Worm (Caenorhabditis elegans) whole organism, L4 larva: Measurements from ENCODE around the gene vha-18.

Experiments used
- F10B5.3 ChIP-seq: sonication (generic microtip); optimal IDR thresholded peaks from 2 replicates; lab custom pipeline; 2016; ENCODE audit warnings: mild to moderate bottlenecking, missing genetic modification characterization, missing compliant biosample characterization
- F49E8.2 ChIP-seq: sonication (generic microtip); optimal IDR thresholded peaks from 2 replicates; lab custom pipeline; 2016; ENCODE audit warnings: missing compliant biosample characterization, mild to moderate bottlenecking, missing genetic modification characterization, borderline replicate concordance
- R02D3.7 ChIP-seq: fragments of 150-350 bp; sonication (generic microtip); optimal IDR thresholded peaks from 3 replicates; lab custom pipeline; 2014; ENCODE audit warnings: missing biosample characterization, missing genetic modification characterization
- Y105C5A.15 ChIP-seq: fragments of 200-800 bp; sonication (Bioruptor generic); IDR thresholded peaks from 2 replicates; pipeline ENCODE4 v1.3.6; 2022; ENCODE audit warnings: missing genetic modification characterization, missing compliant biosample characterization
- Y5F2A.4 ChIP-seq: fragments of 200-800 bp; sonication (Bioruptor generic); optimal IDR thresholded peaks from 2 replicates; lab custom pipeline; 2018; ENCODE audit warnings: mild to moderate bottlenecking, missing genetic modification characterization, missing compliant biosample characterization
- Y75B8A.6 ChIP-seq: fragments of 200-800 bp; sonication (Bioruptor generic); IDR thresholded peaks from 2 replicates; pipeline ENCODE4 v1.3.6; 2022; ENCODE audit warnings: missing genetic modification reagents, missing genetic modification characterization, missing compliant biosample characterization
- ama-1 ChIP-seq: fragments of 150-350 bp; optimal IDR thresholded peaks from 2 replicates; lab custom pipeline; 2014; ENCODE audit warnings: inconsistent platforms, mixed read lengths
- ceh-20 ChIP-seq: fragments of 200-800 bp; sonication (Bioruptor generic); IDR thresholded peaks from 2 replicates; pipeline ENCODE4 v1.3.6; 2022; ENCODE audit warnings: missing genetic modification reagents, missing genetic modification characterization, missing compliant biosample characterization
- ceh-28 ChIP-seq: fragments of 150-350 bp; optimal IDR thresholded peaks from 2 replicates; lab custom pipeline; 2014; ENCODE audit warnings: missing biosample characterization, missing genetic modification reagents, missing genetic modification characterization
- ceh-44 ChIP-seq: fragments of 200-800 bp; sonication (Bioruptor generic); IDR thresholded peaks from 2 replicates; pipeline ENCODE4 v1.3.6; 2022; ENCODE audit warnings: missing genetic modification reagents, missing genetic modification characterization, missing compliant biosample characterization
- ceh-62 ChIP-seq: sonication (generic microtip); optimal IDR thresholded peaks from 2 replicates; lab custom pipeline; 2017; ENCODE audit warnings: missing biosample characterization, missing genetic modification characterization
- cey-2 ChIP-seq: sonication (generic microtip); optimal IDR thresholded peaks from 3 replicates; lab custom pipeline; 2017; ENCODE audit warnings: missing genetic modification characterization, mild to moderate bottlenecking, missing compliant biosample characterization, antibody characterized with exemption, borderline replicate concordance; ENCODE audit not compliant: insufficient read depth
- dmd-6 ChIP-seq: fragments of 200-800 bp; sonication (Bioruptor generic); IDR thresholded peaks from 2 replicates; pipeline ENCODE4 v1.3.6; 2022; ENCODE audit warnings: missing genetic modification reagents, missing genetic modification characterization, missing compliant biosample characterization
- dpl-1 ChIP-seq: fragments of 150-350 bp; optimal IDR thresholded peaks from 2 replicates; lab custom pipeline; 2014; ENCODE audit warnings: missing biosample characterization, missing genetic modification reagents, missing genetic modification characterization
- egl-43 ChIP-seq: fragments of 200-800 bp; sonication (Bioruptor generic); IDR thresholded peaks from 2 replicates; pipeline ENCODE4 v1.3.6; 2022; ENCODE audit warnings: missing genetic modification reagents, missing genetic modification characterization, missing compliant biosample characterization
- fkh-10 ChIP-seq: fragments of 150-350 bp; optimal IDR thresholded peaks from 2 replicates; lab custom pipeline; 2014; ENCODE audit warnings: missing biosample characterization, missing genetic modification reagents, missing genetic modification characterization
- fos-1 ChIP-seq: fragments of 150-350 bp; optimal IDR thresholded peaks from 2 replicates; lab custom pipeline; 2014; ENCODE audit warnings: missing biosample characterization, missing genetic modification characterization
- gei-8 ChIP-seq: fragments of 200-800 bp; sonication (Bioruptor generic); optimal IDR thresholded peaks from 2 replicates; lab custom pipeline; 2018; ENCODE audit warnings: mild to moderate bottlenecking, missing genetic modification characterization, missing compliant biosample characterization
- hif-1 ChIP-seq, 2 experiments: sonication (generic microtip); optimal IDR thresholded peaks; 2 replicates each; lab custom pipeline; 2016 to 2017; ENCODE audit warnings: missing compliant biosample characterization in 2 of 2, missing genetic modification characterization in 2 of 2, missing genetic modification reagents in 2 of 2, missing genotype in 2 of 2, mild to moderate bottlenecking in 1 of 2
- hlh-11 ChIP-seq: fragments of 200-800 bp; sonication (Bioruptor generic); optimal IDR thresholded peaks from 2 replicates; lab custom pipeline; 2018; ENCODE audit warnings: mild to moderate bottlenecking, missing genetic modification characterization, missing compliant biosample characterization
- hmg-1.1 ChIP-seq: fragments of 200-800 bp; sonication (Bioruptor generic); IDR thresholded peaks from 2 replicates; pipeline ENCODE4 v1.3.6; 2022; ENCODE audit warnings: missing genetic modification reagents, missing genetic modification characterization, missing compliant biosample characterization
- jun-1 ChIP-seq: fragments of 150-350 bp; optimal IDR thresholded peaks from 2 replicates; lab custom pipeline; 2014; ENCODE audit warnings: missing biosample characterization, missing genetic modification reagents, missing genetic modification characterization
- lin-29 ChIP-seq: fragments of 200-800 bp; sonication (Bioruptor generic); IDR thresholded peaks from 2 replicates; pipeline ENCODE4 v1.3.6; 2022; ENCODE audit warnings: missing genetic modification reagents, missing genetic modification characterization, missing compliant biosample characterization
- lin-39 ChIP-seq: fragments of 150-350 bp; optimal IDR thresholded peaks from 2 replicates; lab custom pipeline; 2014; ENCODE audit warnings: missing biosample characterization, missing genetic modification reagents, missing genetic modification characterization
- lir-3 ChIP-seq: sonication (generic microtip); optimal IDR thresholded peaks from 2 replicates; lab custom pipeline; 2016; ENCODE audit warnings: mild to moderate bottlenecking, missing genetic modification characterization, missing compliant biosample characterization
- lsy-2 ChIP-seq, 2 experiments: fragments of 150-350 bp in 1 of 2; sonication (generic microtip) in 1 of 2; optimal IDR thresholded peaks; 2 replicates each; lab custom pipeline; 2014 to 2017; ENCODE audit warnings: missing biosample characterization in 2 of 2, missing genetic modification characterization in 2 of 2
- madf-5 ChIP-seq, 2 experiments: fragments of 200-800 bp; sonication (Bioruptor generic); IDR thresholded peaks; 2 replicates each; pipeline ENCODE4 v1.3.6; 2022; ENCODE audit warnings: missing compliant biosample characterization in 2 of 2, missing genetic modification characterization in 2 of 2
- madf-9 ChIP-seq: fragments of 200-800 bp; sonication (Bioruptor generic); conservative IDR thresholded peaks from 2 replicates; pipeline ENCODE4 v1.3.6; 2022; ENCODE audit warnings: missing genetic modification reagents, missing genetic modification characterization, missing compliant biosample characterization
- mes-2 ChIP-seq: sonication (generic microtip); optimal IDR thresholded peaks from 2 replicates; lab custom pipeline; 2016; ENCODE audit warnings: missing genotype, mild to moderate bottlenecking, missing genetic modification characterization, missing compliant biosample characterization; ENCODE audit not compliant: poor library complexity, severe bottlenecking
- mxl-2 ChIP-seq: fragments of 200-800 bp; sonication (Bioruptor generic); conservative IDR thresholded peaks from 2 replicates; pipeline ENCODE4 v1.3.6; 2022; ENCODE audit warnings: missing genetic modification reagents, missing genetic modification characterization, missing compliant biosample characterization
- mxl-3 ChIP-seq: fragments of 200-800 bp; sonication (Bioruptor generic); optimal IDR thresholded peaks from 2 replicates; lab custom pipeline; 2018; ENCODE audit warnings: mild to moderate bottlenecking, missing genetic modification characterization, missing compliant biosample characterization
- nhr-10 ChIP-seq: fragments of 150-350 bp; optimal IDR thresholded peaks from 2 replicates; lab custom pipeline; 2014; ENCODE audit warnings: missing biosample characterization, missing genetic modification characterization
- nhr-11 ChIP-seq: fragments of 150-350 bp; optimal IDR thresholded peaks from 2 replicates; lab custom pipeline; 2014; ENCODE audit warnings: missing biosample characterization, missing genetic modification characterization
- nhr-237 ChIP-seq: sonication (generic microtip); optimal IDR thresholded peaks from 2 replicates; lab custom pipeline; 2017; ENCODE audit warnings: missing biosample characterization, missing genetic modification characterization
- nhr-41 ChIP-seq: fragments of 200-800 bp; sonication (Bioruptor generic); IDR thresholded peaks from 2 replicates; pipeline ENCODE4 v1.3.6; 2022; ENCODE audit warnings: missing genetic modification reagents, missing genetic modification characterization, missing compliant biosample characterization
- nhr-77 ChIP-seq: fragments of 150-350 bp; optimal IDR thresholded peaks from 2 replicates; lab custom pipeline; 2014; ENCODE audit warnings: missing biosample characterization, missing genetic modification characterization
- pha-4 ChIP-seq, 2 experiments: fragments of 150-350 bp in 1 of 2; fragments of 200-800 bp in 1 of 2; sonication (Bioruptor generic) in 1 of 2; IDR thresholded peaks in 1 of 2; optimal IDR thresholded peaks in 1 of 2; 2 replicates each; pipeline versions ENCODE4 v1.3.6 to Lab custom; 2014 to 2022; ENCODE audit warnings: missing genetic modification characterization in 2 of 2, missing genetic modification reagents in 2 of 2, missing biosample characterization in 1 of 2, missing compliant biosample characterization in 1 of 2
- php-3 ChIP-seq: fragments of 200-800 bp; sonication (Bioruptor generic); IDR thresholded peaks from 2 replicates; pipeline ENCODE4 v1.3.6; 2022; ENCODE audit warnings: missing genetic modification reagents, missing genetic modification characterization, missing compliant biosample characterization
- pqm-1 ChIP-seq: sonication (generic microtip); optimal IDR thresholded peaks from 2 replicates; lab custom pipeline; 2017; ENCODE audit warnings: missing biosample characterization, missing genetic modification characterization
- rbr-2 ChIP-seq: sonication (generic microtip); optimal IDR thresholded peaks from 2 replicates; lab custom pipeline; 2016; ENCODE audit warnings: missing genotype, missing genetic modification characterization, missing compliant biosample characterization
- sdz-12 ChIP-seq: fragments of 200-800 bp; sonication (Bioruptor generic); optimal IDR thresholded peaks from 2 replicates; lab custom pipeline; 2018; ENCODE audit warnings: mild to moderate bottlenecking, missing genetic modification characterization, missing compliant biosample characterization
- skn-1 ChIP-seq: fragments of 150-350 bp; optimal IDR thresholded peaks from 2 replicates; lab custom pipeline; 2014; ENCODE audit warnings: missing biosample characterization, missing genetic modification characterization
- spr-3 ChIP-seq: fragments of 200-800 bp; sonication (Bioruptor generic); optimal IDR thresholded peaks from 2 replicates; lab custom pipeline; 2018; ENCODE audit warnings: mild to moderate bottlenecking, missing genetic modification characterization, missing compliant biosample characterization
- tag-97 ChIP-seq: fragments of 200-800 bp; sonication (Bioruptor generic); IDR thresholded peaks from 2 replicates; pipeline ENCODE4 v1.3.6; 2022; ENCODE audit warnings: missing genetic modification characterization, missing compliant biosample characterization
- tra-1 ChIP-seq: fragments of 200-800 bp; sonication (Bioruptor generic); IDR thresholded peaks from 2 replicates; pipeline ENCODE4 v1.3.6; 2022; ENCODE audit warnings: missing genetic modification reagents, missing genetic modification characterization, missing compliant biosample characterization
- unc-130 ChIP-seq: sonication (generic microtip); optimal IDR thresholded peaks from 2 replicates; lab custom pipeline; 2016; ENCODE audit warnings: missing genetic modification reagents, missing genetic modification characterization, missing compliant biosample characterization
- unc-39 ChIP-seq: sonication (generic microtip); optimal IDR thresholded peaks from 2 replicates; lab custom pipeline; 2017; ENCODE audit warnings: missing biosample characterization, missing genetic modification characterization
- vab-7 ChIP-seq: fragments of 200-800 bp; sonication (Bioruptor generic); IDR thresholded peaks from 2 replicates; pipeline ENCODE4 v1.3.6; 2022; ENCODE audit warnings: missing genetic modification reagents, missing genetic modification characterization, missing compliant biosample characterization
- zfp-3 ChIP-seq: fragments of 200-800 bp; sonication (Bioruptor generic); conservative IDR thresholded peaks from 2 replicates; pipeline ENCODE4 v1.3.6; 2022; ENCODE audit warnings: missing genetic modification reagents, missing genetic modification characterization, missing compliant biosample characterization
- zip-2 ChIP-seq: fragments of 150-350 bp; optimal IDR thresholded peaks from 2 replicates; lab custom pipeline; 2014; ENCODE audit warnings: missing biosample characterization, missing genetic modification characterization
- ztf-11 ChIP-seq: fragments of 150-350 bp; optimal IDR thresholded peaks from 2 replicates; lab custom pipeline; 2014; ENCODE audit warnings: missing biosample characterization, missing genetic modification characterization
- ztf-7 ChIP-seq: fragments of 150-350 bp; optimal IDR thresholded peaks from 2 replicates; lab custom pipeline; 2014; ENCODE audit warnings: missing biosample characterization, missing genetic modification characterization

The vha-18 gene

ce11 chrV:8383716-8384115 lies 29.6 kb downstream of the vha-18 start, which contains the start of gene F52E1.14 (continued):
- 0 out of 2 replicates have a peak, but pooled peaks have one; percentile 5 for TF ChIP-seq nhr-41 (GFP tag; lab: Robert Waterston, UW)
- peak; percentile 8 for TF ChIP-seq mxl-3
- peak; percentile 67 for TF ChIP-seq pqm-1
- TF ChIP-seq fos-1 (tag; lab: Kevin White, UChicago) = no peak
- TF ChIP-seq lir-3 (tag; lab: Kevin White, UChicago) = no peak
- TF ChIP-seq sdz-12 (GFP tag; lab: Kevin White, UChicago) = no peak
- no peak for TF ChIP-seq ceh-44
- no peak for TF ChIP-seq madf-9
- TF ChIP-seq ama-1 (lab: Kevin White, UChicago) = no peak
- no peak for TF ChIP-seq vab-7
- no peak for TF ChIP-seq tra-1 (GFP tag; lab: Robert Waterston, UW)
- TF ChIP-seq egl-43 (GFP tag; lab: Robert Waterston, UW) = no peak
- TF ChIP-seq gei-8 = no peak
- no peak for TF ChIP-seq ztf-7
- peak; percentile 62 for TF ChIP-seq cey-2 (tag; lab: Kevin White, UChicago)
- no peak for TF ChIP-seq F10B5.3 (tag; lab: Kevin White, UChicago)
- peak; percentile 37; the same call in 1 of the 2 replicates for TF ChIP-seq php-3
- TF ChIP-seq mes-2 = no peak
- TF ChIP-seq skn-1 = no peak
- no peak for TF ChIP-seq jun-1 (tag; lab: Kevin White, UChicago)
- TF ChIP-seq ztf-11 (tag; lab: Kevin White, UChicago) = no peak
- no peak for TF ChIP-seq ceh-20 (GFP tag; lab: Robert Waterston, UW)
- peak; percentile 84 for TF ChIP-seq nhr-77 (tag; lab: Kevin White, UChicago)
- no peak for TF ChIP-seq lin-39 (tag; lab: Kevin White, UChicago)
- TF ChIP-seq zip-2 (tag; lab: Kevin White, UChicago) = no peak
- peak; percentile 80 for TF ChIP-seq dmd-6 (GFP tag; lab: Robert Waterston, UW)
- TF ChIP-seq lin-29 (GFP tag; lab: Robert Waterston, UW) = no peak
- TF ChIP-seq mxl-2 = no peak
- no peak for TF ChIP-seq ceh-28 (tag; lab: Kevin White, UChicago)
- no peak for TF ChIP-seq F49E8.2 (tag; lab: Kevin White, UChicago)
- no peak for TF ChIP-seq tag-97 (GFP tag; lab: Robert Waterston, UW)
- no peak for TF ChIP-seq rbr-2 (tag; lab: Kevin White, UChicago)
- no peak for TF ChIP-seq unc-130 (GFP tag; lab: Kevin White, UChicago)
- no peak for TF ChIP-seq hif-1 (tag; optimal IDR thresholded peaks at IDR 0.05; lab: Kevin White, UChicago)
- TF ChIP-seq hlh-11 (tag; lab: Kevin White, UChicago) = peak; percentile 72
- TF ChIP-seq pha-4 (GFP tag; IDR thresholded peaks at IDR 0.05; lab: Robert Waterston, UW) = no peak
- TF ChIP-seq pha-4 (tag; optimal IDR thresholded peaks at IDR 0.05; lab: Kevin White, UChicago) = no peak
- no peak for TF ChIP-seq lsy-2 (tag; optimal IDR thresholded peaks at IDR 0.05; lab: Kevin White, UChicago)
- TF ChIP-seq nhr-10 = no peak
- TF ChIP-seq fkh-10 = no peak
- no peak for TF ChIP-seq hmg-1.1 (GFP tag; lab: Robert Waterston, UW)
- TF ChIP-seq Y105C5A.15 (GFP tag; lab: Robert Waterston, UW) = no peak
- no peak for TF ChIP-seq R02D3.7 (tag; lab: Kevin White, UChicago)
- TF ChIP-seq nhr-11 (tag; lab: Kevin White, UChicago) = no peak
- TF ChIP-seq ceh-62 (tag; lab: Kevin White, UChicago) = no peak
- no peak for TF ChIP-seq unc-39 (tag; lab: Kevin White, UChicago)
- no peak for TF ChIP-seq dpl-1 (GFP tag; lab: Kevin White, UChicago)
- TF ChIP-seq zfp-3 (GFP tag; lab: Robert Waterston, UW) = no peak
- TF ChIP-seq spr-3 (GFP tag; lab: Kevin White, UChicago) = no peak
- TF ChIP-seq Y75B8A.6 (GFP tag; lab: Robert Waterston, UW) = no peak
- TF ChIP-seq nhr-237 (tag; lab: Kevin White, UChicago) = no peak
- no peak for TF ChIP-seq Y5F2A.4 (GFP tag; lab: Kevin White, UChicago)
- no peak for TF ChIP-seq madf-5 (GFP tag; IDR thresholded peaks at IDR 0.05; lab: Robert Waterston, UW)
